Fruit fly (Drosophila melanogaster) whole organism, embryonic: ENCODE results near the gene fred.
A peak's percentile ranks its signal among the peaks of the same experiment; 100 is the strongest.

Source experiments
- Blimp-1 ChIP-seq: fragments of 200-800 bp; sonication (Bioruptor generic); optimal IDR thresholded peaks from 3 replicates; lab custom pipeline; 2018; ENCODE audit warnings: missing biosample characterization, missing genetic modification characterization, mild to moderate bottlenecking, moderate library complexity, missing genetic modification reagents
- CG10209 ChIP-seq: fragments of 200-800 bp; sonication (Bioruptor generic); optimal IDR thresholded peaks from 3 replicates; lab custom pipeline; 2017; ENCODE audit warnings: missing biosample characterization, mild to moderate bottlenecking, missing genetic modification characterization, missing genetic modification reagents
- CG10462 ChIP-seq: fragments of 200-800 bp; sonication (Bioruptor generic); optimal IDR thresholded peaks from 2 replicates; lab custom pipeline; 2016; ENCODE audit warnings: missing biosample characterization, missing genetic modification characterization
- CG11560 ChIP-seq: fragments of 200-800 bp; sonication (Bioruptor generic); IDR thresholded peaks from 3 replicates; pipeline ENCODE4 v1.3.6; 2022; ENCODE audit warnings: missing biosample characterization, missing genetic modification characterization
- CG11696 ChIP-seq: fragments of 200-800 bp; sonication (Bioruptor generic); IDR thresholded peaks from 2 replicates; pipeline ENCODE4 v1.3.6; 2022; ENCODE audit warnings: missing biosample characterization, missing genetic modification characterization
- CG11723 ChIP-seq: fragments of 200-800 bp; sonication (Bioruptor generic); optimal IDR thresholded peaks from 2 replicates; lab custom pipeline; 2017; ENCODE audit warnings: missing biosample characterization, mild to moderate bottlenecking, missing genetic modification characterization
- CG12071 ChIP-seq: fragments of 200-800 bp; sonication (Bioruptor generic); optimal IDR thresholded peaks from 3 replicates; lab custom pipeline; 2018; ENCODE audit warnings: missing biosample characterization, mild to moderate bottlenecking, missing genetic modification characterization
- CG12155 ChIP-seq: fragments of 200-800 bp; sonication (Bioruptor generic); optimal IDR thresholded peaks from 3 replicates; lab custom pipeline; 2016; ENCODE audit warnings: missing biosample characterization, missing genetic modification characterization
- CG12769 ChIP-seq: fragments of 200-800 bp; sonication (Bioruptor generic); optimal IDR thresholded peaks from 2 replicates; lab custom pipeline; 2019; ENCODE audit warnings: missing biosample characterization, mild to moderate bottlenecking, missing genetic modification characterization, moderate library complexity
- CG13624 ChIP-seq: fragments of 200-800 bp; sonication (Bioruptor generic); optimal IDR thresholded peaks from 2 replicates; lab custom pipeline; 2016; ENCODE audit warnings: missing biosample characterization, missing genetic modification characterization
- CG13894 ChIP-seq: fragments of 200-800 bp; sonication (Bioruptor generic); optimal IDR thresholded peaks from 3 replicates; lab custom pipeline; 2018; ENCODE audit warnings: missing biosample characterization, mild to moderate bottlenecking, missing genetic modification characterization, moderate library complexity
- CG14050 ChIP-seq: fragments of 200-800 bp; sonication (Bioruptor generic); IDR thresholded peaks from 3 replicates; pipeline ENCODE4 v1.3.6; 2022; ENCODE audit warnings: missing biosample characterization, missing genetic modification characterization
- CG1529 ChIP-seq: fragments of 200-800 bp; sonication (Bioruptor generic); optimal IDR thresholded peaks from 3 replicates; lab custom pipeline; 2018; ENCODE audit warnings: missing biosample characterization, missing genetic modification characterization
- CG17359 ChIP-seq: fragments of 200-800 bp; sonication (Bioruptor generic); optimal IDR thresholded peaks from 3 replicates; lab custom pipeline; 2018; ENCODE audit warnings: missing biosample characterization, mild to moderate bottlenecking, missing genetic modification characterization, moderate library complexity
- CG18476 ChIP-seq: fragments of 200-800 bp; sonication (Bioruptor generic); optimal IDR thresholded peaks from 2 replicates; lab custom pipeline; 2016; ENCODE audit warnings: missing biosample characterization, mild to moderate bottlenecking, missing genetic modification characterization
- CG18599 ChIP-seq: fragments of 200-800 bp; sonication (Bioruptor generic); optimal IDR thresholded peaks from 3 replicates; lab custom pipeline; 2017; ENCODE audit warnings: missing biosample characterization, missing genetic modification characterization, mild to moderate bottlenecking, moderate library complexity, missing genetic modification reagents
- CG2889 ChIP-seq: fragments of 200-800 bp; sonication (Bioruptor generic); IDR thresholded peaks from 3 replicates; pipeline ENCODE4 v1.3.6; 2022; ENCODE audit warnings: missing biosample characterization, missing genetic modification characterization
- CG30020 ChIP-seq: fragments of 200-800 bp; optimal IDR thresholded peaks from 2 replicates; lab custom pipeline; 2019; ENCODE audit warnings: missing biosample characterization, mild to moderate bottlenecking, missing genetic modification characterization, moderate library complexity
- CG3281 ChIP-seq: fragments of 200-800 bp; sonication (Bioruptor generic); optimal IDR thresholded peaks from 3 replicates; lab custom pipeline; 2017; ENCODE audit warnings: missing biosample characterization, mild to moderate bottlenecking, missing genetic modification characterization
- CG6683 ChIP-seq: fragments of 200-800 bp; sonication (Bioruptor generic); optimal IDR thresholded peaks from 2 replicates; lab custom pipeline; 2017; ENCODE audit warnings: missing biosample characterization, mild to moderate bottlenecking, missing genetic modification characterization, missing genetic modification reagents
- CG6765 ChIP-seq: fragments of 200-800 bp; sonication (Bioruptor generic); optimal IDR thresholded peaks from 3 replicates; lab custom pipeline; 2017; ENCODE audit warnings: missing biosample characterization, mild to moderate bottlenecking, missing genetic modification characterization
- CG7556 ChIP-seq: fragments of 200-800 bp; sonication (Bioruptor generic); optimal IDR thresholded peaks from 2 replicates; lab custom pipeline; 2017; ENCODE audit warnings: missing biosample characterization, mild to moderate bottlenecking, missing genetic modification characterization
- CG7786 ChIP-seq: fragments of 200-800 bp; sonication (Bioruptor generic); optimal IDR thresholded peaks from 2 replicates; lab custom pipeline; 2016; ENCODE audit warnings: missing biosample characterization, missing genetic modification characterization
- CG7839 ChIP-seq: fragments of 200-800 bp; sonication (Bioruptor generic); optimal IDR thresholded peaks from 3 replicates; lab custom pipeline; 2018; ENCODE audit warnings: missing biosample characterization, mild to moderate bottlenecking, missing genetic modification characterization, moderate library complexity
- CG7987 ChIP-seq: fragments of 200-800 bp; sonication (Bioruptor generic); optimal IDR thresholded peaks from 2 replicates; lab custom pipeline; 2018; ENCODE audit warnings: missing biosample characterization, mild to moderate bottlenecking, missing genetic modification characterization, moderate library complexity
- D19B ChIP-seq: fragments of 200-800 bp; sonication (Bioruptor generic); optimal IDR thresholded peaks from 2 replicates; lab custom pipeline; 2017; ENCODE audit warnings: missing biosample characterization, mild to moderate bottlenecking, missing genetic modification characterization
- Dip2 ChIP-seq: fragments of 200-800 bp; sonication (Bioruptor generic); IDR thresholded peaks from 2 replicates; pipeline ENCODE4 v1.3.6; 2022; ENCODE audit warnings: missing biosample characterization, missing genetic modification characterization
- Hmx ChIP-seq: fragments of 200-800 bp; sonication (Bioruptor generic); optimal IDR thresholded peaks from 2 replicates; lab custom pipeline; 2016; ENCODE audit warnings: missing biosample characterization, missing genetic modification characterization
- Hsf ChIP-seq: fragments of 200-800 bp; sonication (Bioruptor generic); optimal IDR thresholded peaks from 3 replicates; lab custom pipeline; 2016; ENCODE audit warnings: missing biosample characterization, missing genetic modification characterization
- Taf1 ChIP-seq: fragments of 200-800 bp; sonication (Bioruptor generic); IDR thresholded peaks from 2 replicates; pipeline ENCODE4 v1.3.6; 2022; ENCODE audit warnings: missing biosample characterization, missing genetic modification characterization
- Vsx1 ChIP-seq: fragments of 200-800 bp; sonication (Bioruptor generic); optimal IDR thresholded peaks from 2 replicates; lab custom pipeline; 2017; ENCODE audit warnings: missing biosample characterization, mild to moderate bottlenecking, missing genetic modification characterization, missing genetic modification reagents
- ab ChIP-seq: fragments of 200-800 bp; sonication (Bioruptor generic); optimal IDR thresholded peaks from 2 replicates; lab custom pipeline; 2016; ENCODE audit warnings: missing biosample characterization, missing genetic modification characterization
- ato ChIP-seq: fragments of 200-800 bp; sonication (Bioruptor generic); IDR thresholded peaks from 2 replicates; pipeline ENCODE4 v1.3.6; 2022; ENCODE audit warnings: missing biosample characterization, missing genetic modification characterization; ENCODE audit not compliant: partially characterized antibody
- bigmax ChIP-seq: fragments of 200-800 bp; sonication (Bioruptor generic); optimal IDR thresholded peaks from 2 replicates; lab custom pipeline; 2018; ENCODE audit warnings: missing biosample characterization, mild to moderate bottlenecking, missing genetic modification characterization
- chn ChIP-seq: fragments of 200-800 bp; sonication (Bioruptor generic); optimal IDR thresholded peaks from 2 replicates; lab custom pipeline; 2016; ENCODE audit warnings: missing biosample characterization, missing genetic modification characterization
- crc ChIP-seq: fragments of 200-800 bp; sonication (Bioruptor generic); optimal IDR thresholded peaks from 2 replicates; lab custom pipeline; 2016; ENCODE audit warnings: missing biosample characterization, missing genetic modification characterization
- da ChIP-seq: fragments of 200-800 bp; sonication (Bioruptor generic); optimal IDR thresholded peaks from 2 replicates; lab custom pipeline; 2016; ENCODE audit warnings: missing biosample characterization, missing genetic modification characterization
- gcm ChIP-seq: fragments of 200-800 bp; sonication (Bioruptor generic); optimal IDR thresholded peaks from 2 replicates; lab custom pipeline; 2019; ENCODE audit warnings: missing biosample characterization, mild to moderate bottlenecking, missing genetic modification characterization, moderate library complexity
- gcm2 ChIP-seq: fragments of 200-800 bp; sonication (Bioruptor generic); optimal IDR thresholded peaks from 2 replicates; lab custom pipeline; 2016; ENCODE audit warnings: missing biosample characterization, missing genetic modification characterization
- gfzf ChIP-seq: fragments of 200-800 bp; sonication (Bioruptor generic); optimal IDR thresholded peaks from 2 replicates; lab custom pipeline; 2016; ENCODE audit warnings: missing biosample characterization, mild to moderate bottlenecking, missing genetic modification characterization, moderate library complexity
- gro ChIP-seq: fragments of 200-800 bp; sonication (Bioruptor generic); optimal IDR thresholded peaks from 2 replicates; lab custom pipeline; 2016; ENCODE audit warnings: missing biosample characterization, missing genetic modification characterization
- jing ChIP-seq: fragments of 200-800 bp; sonication (Bioruptor generic); optimal IDR thresholded peaks from 2 replicates; lab custom pipeline; 2018; ENCODE audit warnings: missing biosample characterization, mild to moderate bottlenecking, missing genetic modification characterization
- klu ChIP-seq: fragments of 200-800 bp; sonication (Bioruptor generic); IDR thresholded peaks from 2 replicates; pipeline ENCODE4 v1.3.6; 2022; ENCODE audit warnings: missing biosample characterization, missing genetic modification characterization
- luna ChIP-seq: fragments of 200-800 bp; sonication (Bioruptor generic); optimal IDR thresholded peaks from 2 replicates; lab custom pipeline; 2016; ENCODE audit warnings: missing biosample characterization, missing genetic modification characterization
- pb ChIP-seq: fragments of 200-800 bp; sonication (Bioruptor generic); optimal IDR thresholded peaks from 3 replicates; lab custom pipeline; 2016; ENCODE audit warnings: missing biosample characterization, missing genetic modification characterization
- peb ChIP-seq: fragments of 200-800 bp; sonication (Bioruptor generic); IDR thresholded peaks from 2 replicates; pipeline ENCODE4 v1.3.6; 2022; ENCODE audit warnings: missing biosample characterization, missing genetic modification characterization
- phol ChIP-seq: fragments of 200-800 bp; sonication (Bioruptor generic); optimal IDR thresholded peaks from 3 replicates; lab custom pipeline; 2018; ENCODE audit warnings: missing biosample characterization, mild to moderate bottlenecking, missing genetic modification characterization, moderate library complexity
- pnt ChIP-seq: fragments of 200-800 bp; sonication (Bioruptor generic); optimal IDR thresholded peaks from 3 replicates; lab custom pipeline; 2016; ENCODE audit warnings: missing biosample characterization, missing genetic modification characterization
- repo ChIP-seq: fragments of 200-800 bp; sonication (Bioruptor generic); optimal IDR thresholded peaks from 2 replicates; lab custom pipeline; 2016; ENCODE audit warnings: missing biosample characterization, missing genetic modification characterization
- sim ChIP-seq: fragments of 200-800 bp; sonication (Bioruptor generic); IDR thresholded peaks from 2 replicates; pipeline ENCODE4 v1.3.6; 2022; ENCODE audit warnings: missing biosample characterization, missing genetic modification characterization
- stwl ChIP-seq: fragments of 200-800 bp; sonication (Bioruptor generic); optimal IDR thresholded peaks from 3 replicates; lab custom pipeline; 2018; ENCODE audit warnings: missing biosample characterization, mild to moderate bottlenecking, missing genetic modification characterization, moderate library complexity
- tna ChIP-seq: fragments of 200-800 bp; sonication (Bioruptor generic); IDR thresholded peaks from 2 replicates; pipeline ENCODE4 v1.3.6; 2022; ENCODE audit warnings: missing biosample characterization, missing genetic modification characterization; ENCODE audit not compliant: partially characterized antibody

fred gene

dm6 chr2L:3856372-3856771 lies 135.1 kb downstream of the fred start (continued):
- no peak for TF ChIP-seq CG7987
- no peak for TF ChIP-seq bigmax (GFP tag; lab: Kevin White, UChicago)
- no peak for TF ChIP-seq crc (GFP tag; lab: Kevin White, UChicago)
- TF ChIP-seq CG7786: no peak
- TF ChIP-seq CG7556: peak; percentile 34
- no peak for TF ChIP-seq CG18476 (GFP tag; lab: Kevin White, UChicago)
- no peak for TF ChIP-seq CG12769 (tag; lab: Kevin White, UChicago)
- TF ChIP-seq gcm: peak; percentile 40
- TF ChIP-seq repo (GFP tag; lab: Kevin White, UChicago): no peak
- TF ChIP-seq gfzf (GFP tag; lab: Kevin White, UChicago): no peak
- peak; percentile 43 for TF ChIP-seq CG7839 (tag; lab: Kevin White, UChicago)
- no peak for TF ChIP-seq gro (GFP tag; lab: Kevin White, UChicago)
- TF ChIP-seq CG10209 (GFP tag; lab: Kevin White, UChicago): peak; percentile 32
- peak; percentile 27 for TF ChIP-seq jing (GFP tag; lab: Kevin White, UChicago)
- TF ChIP-seq CG17359 (tag; lab: Kevin White, UChicago): peak; percentile 41
- TF ChIP-seq sim (GFP tag; lab: Robert Waterston, UW): no peak
- no peak for TF ChIP-seq klu (GFP tag; lab: Robert Waterston, UW)
- TF ChIP-seq stwl (tag; lab: Kevin White, UChicago): peak; percentile 3
- peak; percentile 57 for TF ChIP-seq CG1529
- TF ChIP-seq CG6765 (GFP tag; lab: Kevin White, UChicago): no peak
- no peak for TF ChIP-seq CG2889 (GFP tag; lab: Robert Waterston, UW)
- no peak for TF ChIP-seq Vsx1 (GFP tag; lab: Kevin White, UChicago)
- no peak for TF ChIP-seq ab (GFP tag; lab: Kevin White, UChicago)
- TF ChIP-seq Taf1: no peak
- no peak for TF ChIP-seq CG10462 (GFP tag; lab: Kevin White, UChicago)
- peak; percentile 72 for TF ChIP-seq phol
- no peak for TF ChIP-seq CG6683 (GFP tag; lab: Kevin White, UChicago)
- peak; percentile 33 for TF ChIP-seq pnt (GFP tag; lab: Kevin White, UChicago)
- TF ChIP-seq da (GFP tag; lab: Kevin White, UChicago): no peak
- no peak for TF ChIP-seq ato
- TF ChIP-seq CG12155 (GFP tag; lab: Kevin White, UChicago): no peak
- TF ChIP-seq Hsf (GFP tag; lab: Kevin White, UChicago): peak; percentile 32
- no peak for TF ChIP-seq Hmx
- no peak for TF ChIP-seq pb (GFP tag; lab: Kevin White, UChicago)
- TF ChIP-seq CG18599 (GFP tag; lab: Kevin White, UChicago): no peak
- TF ChIP-seq tna: no peak
- TF ChIP-seq luna (GFP tag; lab: Kevin White, UChicago): no peak
- TF ChIP-seq CG30020 (tag; lab: Kevin White, UChicago): no peak
- TF ChIP-seq CG11696 (GFP tag; lab: Robert Waterston, UW): no peak
- TF ChIP-seq peb (GFP tag; lab: Robert Waterston, UW): no peak
- no peak for TF ChIP-seq gcm2 (GFP tag; lab: Kevin White, UChicago)
- TF ChIP-seq CG11723 (GFP tag; lab: Kevin White, UChicago): no peak
- no peak for TF ChIP-seq Dip2 (GFP tag; lab: Robert Waterston, UW)
- no peak for TF ChIP-seq D19B (GFP tag; lab: Kevin White, UChicago)
- no peak for TF ChIP-seq CG13624 (GFP tag; lab: Kevin White, UChicago)
- no peak for TF ChIP-seq CG11560 (tag; lab: Robert Waterston, UW)
- no peak for TF ChIP-seq CG13894
- no peak for TF ChIP-seq CG14050 (GFP tag; lab: Robert Waterston, UW)
- no peak for TF ChIP-seq CG3281
- TF ChIP-seq CG12071 (GFP tag; lab: Kevin White, UChicago): no peak
- TF ChIP-seq Blimp-1 (GFP tag; lab: Kevin White, UChicago): peak; percentile 67
- no peak for TF ChIP-seq chn (GFP tag; lab: Kevin White, UChicago)
